Worm (Caenorhabditis elegans): ENCODE data around the gene F38E1.3.
"Not testable (repeated sequence)": the region's sequence is repeated elsewhere in the genome, so short reads cannot be mapped to it uniquely, and the experiment has no call there.

Gene F38E1.3

DNA sequence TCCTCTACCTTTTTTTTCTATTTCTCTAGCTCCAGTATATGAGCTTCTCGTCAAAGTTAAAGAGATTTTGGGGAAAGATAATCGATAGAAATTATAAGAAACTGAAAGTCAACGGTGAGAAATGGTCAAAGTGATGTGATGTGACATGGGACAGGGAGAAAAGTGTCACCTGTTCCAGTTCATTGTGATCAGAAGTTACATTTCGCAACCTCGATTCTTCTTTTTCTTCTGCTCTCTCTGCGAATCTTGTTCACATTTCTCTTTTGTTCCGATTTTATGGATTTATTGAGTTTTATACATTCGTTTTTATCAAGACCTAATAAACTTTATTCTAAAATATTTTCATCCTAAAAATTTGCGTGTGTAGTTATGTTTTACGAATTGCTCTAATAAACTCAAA lies 40.3 kb upstream of the F38E1.3 start (continued):
- TF ChIP-seq fkh-4 (tag; optimal IDR thresholded peaks at IDR 0.05; ENCODE audit: borderline replicate concordance) (no peak), ceh-90 (tag; optimal IDR thresholded peaks at IDR 0.05) (no peak), rnt-1 (tag; optimal IDR thresholded peaks at IDR 0.05) (peak; percentile 54), elt-2 (tag; optimal IDR thresholded peaks at IDR 0.05) (no peak), unc-130 (tag; optimal IDR thresholded peaks at IDR 0.05) (peak; percentile 41), isw-1 (GFP tag; IDR thresholded peaks at IDR 0.05) (no peak), sptf-1 (tag; optimal IDR thresholded peaks at IDR 0.05) (no peak), lir-3 (tag; optimal IDR thresholded peaks at IDR 0.05; ENCODE audit: poor library complexity) (no peak), C04F5.9 (tag; optimal IDR thresholded peaks at IDR 0.05) (no peak), mdl-1 (tag; optimal IDR thresholded peaks at IDR 0.05) (no peak), fkh-8 (tag; optimal IDR thresholded peaks at IDR 0.05) (no peak), zag-1 (tag; optimal IDR thresholded peaks at IDR 0.05) (no peak), efl-1 (optimal IDR thresholded peaks at IDR 0.05) (no peak), efl-1 (GFP tag; optimal IDR thresholded peaks at IDR 0.05 in 1 of 2) (no peak), lin-35 (GFP tag; optimal IDR thresholded peaks at IDR 0.05) (no peak), hpl-2 (GFP tag; optimal IDR thresholded peaks at IDR 0.05) (no peak), zip-4 (GFP tag; optimal IDR thresholded peaks at IDR 0.05) (no peak), mef-2 (tag; optimal IDR thresholded peaks at IDR 0.05) (no peak), unc-98 (GFP tag; IDR thresholded peaks at IDR 0.05) (no peak), snpc-4 (tag; optimal IDR thresholded peaks at IDR 0.05) (peak; percentile 26), grh-1 (GFP tag; IDR thresholded peaks at IDR 0.05) (no peak)

DNA sequence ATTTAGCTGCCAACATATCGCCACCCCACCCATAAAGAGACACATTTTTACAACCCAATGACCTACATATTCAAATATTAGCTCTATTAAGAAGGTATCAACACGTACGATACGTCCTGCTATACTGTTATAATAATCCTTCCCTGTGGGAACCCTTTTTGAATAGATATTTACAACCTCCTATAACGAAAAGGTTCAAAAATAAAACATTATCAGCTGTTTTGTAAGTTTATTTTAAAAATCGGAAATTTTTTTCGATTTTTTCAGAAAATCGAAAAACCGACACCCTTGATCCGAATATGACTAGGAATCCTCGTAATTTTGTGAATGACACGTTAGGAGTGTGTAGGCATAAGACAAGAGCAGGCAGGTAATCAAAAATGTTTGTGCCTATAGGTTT lies 35.0 kb upstream of the F38E1.3 start, which contains the start of gene C08D8.7:
TSS of gene C08D8.7 (plus strand) at position 301 of the 400 bp plus-strand sequence.
- TF ChIP-seq alr-1 (tag; optimal IDR thresholded peaks at IDR 0.05; ENCODE audit: borderline replicate concordance); ceh-8 (GFP tag; optimal IDR thresholded peaks at IDR 0.05); ces-1 (GFP tag; optimal IDR thresholded peaks at IDR 0.05): not testable (repeated sequence)

DNA sequence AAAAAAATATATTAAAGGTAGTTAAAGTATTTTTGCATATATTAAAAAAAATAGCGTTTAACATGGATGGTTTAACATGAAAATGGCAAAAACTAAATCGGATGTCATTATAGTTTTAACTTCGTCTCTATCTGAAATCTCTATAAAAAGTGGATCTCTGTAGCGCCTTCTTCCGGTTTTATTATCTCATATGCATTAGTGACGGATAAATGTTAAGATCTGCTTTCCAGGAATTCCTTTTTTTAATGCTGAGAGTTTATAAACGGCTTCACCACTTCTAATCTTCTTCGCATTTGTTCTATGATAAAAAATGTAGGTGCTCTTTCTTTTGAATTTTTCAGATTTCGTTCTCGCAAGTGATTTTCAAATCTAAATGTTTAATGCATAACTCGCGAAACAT lies 33.5 kb upstream of the F38E1.3 start:
- TF ChIP-seq dsc-1 (tag; optimal IDR thresholded peaks at IDR 0.05) = peak; percentile 95
- peak; percentile 38 for TF ChIP-seq fkh-8 (tag; optimal IDR thresholded peaks at IDR 0.05)
- TF ChIP-seq pax-3 (tag; optimal IDR thresholded peaks at IDR 0.05) = peak; percentile 58
- peak; percentile 8 for TF ChIP-seq sox-4 (tag; optimal IDR thresholded peaks at IDR 0.05)
- no peak for TF ChIP-seq lin-14 (GFP tag; optimal IDR thresholded peaks at IDR 0.05)
- TF ChIP-seq jun-1 (tag; optimal IDR thresholded peaks at IDR 0.05) = no peak
- peak; percentile 44 for TF ChIP-seq nhr-47 (tag; optimal IDR thresholded peaks at IDR 0.05)
- TF ChIP-seq egl-13 (tag; optimal IDR thresholded peaks at IDR 0.05) = peak; percentile 65

DNA sequence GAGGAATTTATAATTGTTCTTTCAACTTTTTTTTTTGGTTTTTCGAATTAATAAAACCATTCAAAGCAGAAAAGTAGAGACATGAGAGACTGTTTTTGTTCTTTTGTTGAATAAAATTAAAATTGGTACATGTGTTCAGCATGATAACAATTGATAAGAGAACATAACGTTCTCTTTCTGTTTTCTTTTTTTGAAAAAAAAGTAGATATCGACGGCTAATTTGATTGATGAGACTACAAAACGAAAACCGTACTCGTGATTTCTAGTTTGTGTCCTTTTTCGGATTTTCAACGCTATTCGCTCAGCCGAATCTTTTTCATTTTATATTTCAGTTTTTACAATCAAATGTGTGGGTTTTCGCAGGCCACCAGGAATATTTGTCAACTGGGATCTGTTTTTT lies 30.5 kb upstream of the F38E1.3 start, which contains the start of gene C08D8.1:
TSS of gene C08D8.1 (plus strand) at position 324 of the 400 bp plus-strand sequence.
- TF ChIP-seq ces-1 (GFP tag; optimal IDR thresholded peaks at IDR 0.05) = no peak
- no peak for TF ChIP-seq snpc-4 (tag; optimal IDR thresholded peaks at IDR 0.05)
- no peak for TF ChIP-seq nhr-28 (tag; optimal IDR thresholded peaks at IDR 0.05)
- TF ChIP-seq nhr-76 (tag; optimal IDR thresholded peaks at IDR 0.05) = no peak
- TF ChIP-seq ceh-82 (tag; optimal IDR thresholded peaks at IDR 0.05) = no peak
- TF ChIP-seq mdl-1 (tag; optimal IDR thresholded peaks at IDR 0.05) = no peak
- TF ChIP-seq unc-30 (tag; optimal IDR thresholded peaks at IDR 0.05) = no peak
- TF ChIP-seq ceh-88 (GFP tag; IDR thresholded peaks at IDR 0.05) = no peak
- no peak for TF ChIP-seq egl-27 (tag; optimal IDR thresholded peaks at IDR 0.05)
- TF ChIP-seq elt-3 (tag; optimal IDR thresholded peaks at IDR 0.05) = no peak
- no peak for TF ChIP-seq jun-1 (tag; optimal IDR thresholded peaks at IDR 0.05)
- no peak for TF ChIP-seq dpl-1 (GFP tag; optimal IDR thresholded peaks at IDR 0.05)
- TF ChIP-seq lin-35 (GFP tag; optimal IDR thresholded peaks at IDR 0.05) = no peak
- no peak for TF ChIP-seq ceh-8 (GFP tag; optimal IDR thresholded peaks at IDR 0.05)
- TF ChIP-seq mep-1 (tag; optimal IDR thresholded peaks at IDR 0.05) = no peak
- no peak for TF ChIP-seq fkh-4 (tag; optimal IDR thresholded peaks at IDR 0.05; ENCODE audit: borderline replicate concordance)
- no peak for TF ChIP-seq fkh-10 (GFP tag; optimal IDR thresholded peaks at IDR 0.05)
- no peak for TF ChIP-seq ztf-11 (tag; optimal IDR thresholded peaks at IDR 0.05)

Measured in whole organism, L1 larva.